Fruit fly (Drosophila melanogaster): ENCODE data around the gene Dnaaf4.

- no peak for TF ChIP-seq toe (GFP tag; optimal IDR thresholded peaks at IDR 0.05)
- TF ChIP-seq CG14711 (tag; optimal IDR thresholded peaks at IDR 0.05), result no peak
- no peak for TF ChIP-seq CG11617 (GFP tag; optimal IDR thresholded peaks at IDR 0.05)
- TF ChIP-seq bab1 (GFP tag; optimal IDR thresholded peaks at IDR 0.05), result no peak
- no peak for TF ChIP-seq CG1620 (GFP tag; optimal IDR thresholded peaks at IDR 0.05)
- no peak for TF ChIP-seq pad (GFP tag; optimal IDR thresholded peaks at IDR 0.05)
- no peak for TF ChIP-seq cic (GFP tag; optimal IDR thresholded peaks at IDR 0.05)
- TF ChIP-seq CG7045 (GFP tag; optimal IDR thresholded peaks at IDR 0.05), result no peak
- no peak for TF ChIP-seq kay (GFP tag; ENCODE audit: borderline replicate concordance)
- no peak for TF ChIP-seq CG7101 (tag; optimal IDR thresholded peaks at IDR 0.05)
These were observed 36.4 kb downstream of the Dnaaf4 start, which contains the start of gene AstCC for dm6 chr2L:11085129-11085528.
